Worm (Caenorhabditis elegans): ENCODE measurements around the gene Y34B4A.2.

DNA sequence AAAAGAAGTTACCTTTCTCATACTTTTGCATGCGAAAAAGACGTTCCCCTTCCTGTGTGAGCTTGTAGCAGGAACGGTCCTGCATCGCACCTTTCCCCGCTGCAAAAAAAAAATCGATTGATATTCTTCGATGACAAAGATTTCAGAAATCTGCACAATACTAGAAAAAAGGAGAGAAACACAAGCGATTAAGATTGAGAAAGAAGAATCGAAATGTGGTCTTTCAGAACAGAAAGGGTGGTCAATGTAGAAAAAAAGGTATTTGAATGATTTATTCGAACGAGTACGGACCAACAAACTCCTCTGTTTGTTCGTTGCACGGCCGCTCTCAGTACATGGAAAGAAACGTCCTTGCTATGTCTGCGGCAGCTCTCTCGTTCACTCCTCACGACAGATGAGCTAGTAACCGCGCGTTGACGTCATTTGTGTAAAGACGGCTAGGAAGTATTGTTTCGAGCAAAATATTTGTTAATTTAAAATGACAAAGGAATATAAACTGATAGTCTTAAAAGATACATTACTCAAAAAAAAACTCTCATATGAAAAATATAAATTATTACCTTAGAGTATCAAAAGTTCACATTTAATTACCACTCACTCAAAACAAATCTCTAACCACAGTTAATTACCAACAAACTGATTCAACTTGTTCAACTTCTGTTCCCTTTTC is 18.8 kb downstream of the Y34B4A.2 start, which contains the start of gene ift-81:
- TF ChIP-seq ama-1 (optimal IDR thresholded peaks at IDR 0.05) (no peak), snpc-4 (tag; optimal IDR thresholded peaks at IDR 0.05) (no peak), nhr-129 (tag; optimal IDR thresholded peaks at IDR 0.05) (peak; percentile 69), lsy-2 (tag; optimal IDR thresholded peaks at IDR 0.05) (peak; percentile 37 to 67)

Data from whole organism, L2 larva.